Worm (Caenorhabditis elegans) whole organism, L1 larva: Measurements from ENCODE around the gene F16B3.3.

Experiments
- fkh-10 ChIP-seq: sonication (generic microtip); optimal IDR thresholded peaks from 2 replicates; lab custom pipeline; 2017; ENCODE audit warnings: missing biosample characterization, missing genetic modification reagents, missing genetic modification characterization
- lsy-2 ChIP-seq, 2 experiments: fragments of 150-350 bp; optimal IDR thresholded peaks; 2 replicates each; lab custom pipeline; 2014; ENCODE audit warnings: missing biosample characterization in 2 of 2, missing genetic modification characterization in 2 of 2
- nhr-12 ChIP-seq: sonication (generic microtip); optimal IDR thresholded peaks from 2 replicates; lab custom pipeline; 2017; ENCODE audit warnings: missing biosample characterization, missing genetic modification characterization
- unc-86 ChIP-seq: sonication (generic microtip); optimal IDR thresholded peaks from 2 replicates; lab custom pipeline; 2016; ENCODE audit warnings: missing genetic modification characterization, missing compliant biosample characterization
- ztf-4 ChIP-seq: fragments of 150-350 bp; optimal IDR thresholded peaks from 2 replicates; lab custom pipeline; 2014; ENCODE audit warnings: missing biosample characterization, missing genetic modification characterization

ce11 chrV:1285657-1286123 is 32.0 kb downstream of the F16B3.3 start, which contains the start of gene tank-1:
- TF ChIP-seq lsy-2 (tag; optimal IDR thresholded peaks at IDR 0.05; lab: Kevin White, UChicago) (no peak), fkh-10 (no peak), ztf-4 (tag; lab: Kevin White, UChicago) (no peak), nhr-12 (tag; lab: Kevin White, UChicago) (no peak), unc-86 (tag; lab: Kevin White, UChicago) (no peak)
